Fruit fly (Drosophila melanogaster): ENCODE data around the gene Tcs5.

The Tcs5 gene

dm6 chr3L:5186807-5187571 is 47.8 kb upstream of the Tcs5 start (continued):
- TF ChIP-seq Mes4 (GFP tag; optimal IDR thresholded peaks at IDR 0.05), result peak; percentile 82
- TF ChIP-seq Elba2 (GFP tag; optimal IDR thresholded peaks at IDR 0.05), result no peak
- peak; percentile 93 for TF ChIP-seq fd96Cb (tag; optimal IDR thresholded peaks at IDR 0.05)
- TF ChIP-seq CG12299 (tag; optimal IDR thresholded peaks at IDR 0.05), result peak; percentile 83
- peak; percentile 78; the same call in 2 of the 3 replicates for TF ChIP-seq CG2199 (GFP tag; IDR thresholded peaks at IDR 0.05)
- TF ChIP-seq CG14710 (tag; optimal IDR thresholded peaks at IDR 0.05), result peak; percentile 82
- peak; percentile 64; the same call in 1 of the 2 replicates for TF ChIP-seq MBD-R2 (GFP tag; IDR thresholded peaks at IDR 0.05)
- TF ChIP-seq hth (optimal IDR thresholded peaks at IDR 0.05), result no peak
- peak; percentile 66 for TF ChIP-seq Fer2 (tag; optimal IDR thresholded peaks at IDR 0.05)
- peak; percentile 89 for TF ChIP-seq lilli (GFP tag; optimal IDR thresholded peaks at IDR 0.05)
- peak; percentile 64 for TF ChIP-seq gro (GFP tag; optimal IDR thresholded peaks at IDR 0.05)
- TF ChIP-seq CG2202 (tag; optimal IDR thresholded peaks at IDR 0.05), result peak; percentile 86
- TF ChIP-seq H15 (GFP tag; IDR thresholded peaks at IDR 0.05), result peak; percentile 81; the same call in 2 of the 3 replicates
- TF ChIP-seq Max (GFP tag; optimal IDR thresholded peaks at IDR 0.05), result peak; percentile 83
- TF ChIP-seq Xbp1 (GFP tag; optimal IDR thresholded peaks at IDR 0.05), result peak; percentile 90
- TF ChIP-seq ken (GFP tag; IDR thresholded peaks at IDR 0.05), result peak; percentile 88
- peak; percentile 80 for TF ChIP-seq Atf6 (GFP tag; IDR thresholded peaks at IDR 0.05)
- TF ChIP-seq Taf1 (GFP tag; IDR thresholded peaks at IDR 0.05), result peak; percentile 54; the same call in 1 of the 2 replicates
- peak; percentile 80 for TF ChIP-seq repo (GFP tag; optimal IDR thresholded peaks at IDR 0.05)
- peak; percentile 83 for TF ChIP-seq HLH54F (GFP tag; optimal IDR thresholded peaks at IDR 0.05)
- TF ChIP-seq CG18764 (GFP tag; optimal IDR thresholded peaks at IDR 0.05), result peak; percentile 79
- peak; percentile 76 for TF ChIP-seq btn (GFP tag; optimal IDR thresholded peaks at IDR 0.05)
- peak; percentile 78 for TF ChIP-seq CG7271 (tag; optimal IDR thresholded peaks at IDR 0.05)
- TF ChIP-seq yki (optimal IDR thresholded peaks at IDR 0.05), result peak; percentile 24
- peak; percentile 95 for TF ChIP-seq gem (tag; optimal IDR thresholded peaks at IDR 0.05)
- TF ChIP-seq chif (GFP tag; optimal IDR thresholded peaks at IDR 0.05), result peak; percentile 86 to 88
- peak; percentile 92 for TF ChIP-seq Sox102F (GFP tag; optimal IDR thresholded peaks at IDR 0.05)
- TF ChIP-seq Rfx (GFP tag; IDR thresholded peaks at IDR 0.05), result peak; percentile 86
- peak; percentile 97 for TF ChIP-seq sens (GFP tag)
- TF ChIP-seq CG11456 (GFP tag; IDR thresholded peaks at IDR 0.05), result peak; percentile 78
- peak; percentile 56 for TF ChIP-seq CG34376 (GFP tag; optimal IDR thresholded peaks at IDR 0.05)
- peak; percentile 86 for TF ChIP-seq tap (tag; optimal IDR thresholded peaks at IDR 0.05)
- peak; percentile 78 for TF ChIP-seq CHES-1-like (GFP tag; optimal IDR thresholded peaks at IDR 0.05)
- TF ChIP-seq CG7556 (GFP tag; optimal IDR thresholded peaks at IDR 0.05), result peak; percentile 90
- no peak for TF ChIP-seq CG8478 (optimal IDR thresholded peaks at IDR 0.05)
- peak; percentile 99 for TF ChIP-seq CG11696 (GFP tag; IDR thresholded peaks at IDR 0.05)
- TF ChIP-seq CG34422 (GFP tag; IDR thresholded peaks at IDR 0.05), result peak; percentile 90
- TF ChIP-seq fd3F (GFP tag; optimal IDR thresholded peaks at IDR 0.05), result peak; percentile 68
- TF ChIP-seq CG6765 (GFP tag; optimal IDR thresholded peaks at IDR 0.05), result peak; percentile 48
- peak; percentile 91 for TF ChIP-seq CG12219 (GFP tag; optimal IDR thresholded peaks at IDR 0.05)
- TF ChIP-seq CG12391 (tag; optimal IDR thresholded peaks at IDR 0.05), result peak; percentile 89
- peak; percentile 89 to 90 for TF ChIP-seq Pdp1 (GFP tag; optimal IDR thresholded peaks at IDR 0.05)
- no peak for TF ChIP-seq hb (GFP tag; IDR thresholded peaks at IDR 0.05; ENCODE audit: partially characterized antibody)
- peak; percentile 72 for TF ChIP-seq Sox100B (GFP tag; optimal IDR thresholded peaks at IDR 0.05)
- TF ChIP-seq CG30431 (GFP tag; optimal IDR thresholded peaks at IDR 0.05), result peak; percentile 86
- TF ChIP-seq nmo (GFP tag; optimal IDR thresholded peaks at IDR 0.05), result peak; percentile 91
- peak; percentile 79 for TF ChIP-seq Bteb2 (GFP tag; optimal IDR thresholded peaks at IDR 0.05)
- peak; percentile 89 for TF ChIP-seq CG18619 (GFP tag; optimal IDR thresholded peaks at IDR 0.05)
- peak; percentile 93 for TF ChIP-seq CG2712 (tag; optimal IDR thresholded peaks at IDR 0.05)
- peak; percentile 94 for TF ChIP-seq CG2678 (tag; optimal IDR thresholded peaks at IDR 0.05)

Measured in whole organism, embryonic.